Fruit fly (Drosophila melanogaster): Measurements from ENCODE around the gene CG33299.

DNA sequence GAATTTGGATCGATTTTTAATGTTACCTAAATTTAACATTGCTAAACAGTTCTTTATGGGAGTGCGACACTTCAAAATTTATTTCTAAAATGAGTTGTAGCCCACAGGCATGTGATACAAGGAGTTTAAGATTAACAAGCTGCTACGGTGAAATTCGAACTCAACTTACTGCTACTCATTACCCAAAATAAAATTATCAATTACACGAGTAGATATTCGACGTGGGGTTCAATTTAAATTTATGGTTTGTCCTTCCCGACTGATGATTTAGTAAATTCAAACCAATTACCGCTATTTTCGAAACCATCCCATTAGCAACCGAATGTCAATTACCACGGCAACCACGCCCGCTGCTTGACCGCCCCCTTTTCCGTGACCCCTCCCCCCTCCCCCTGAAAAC, 31.2 kb upstream of the CG33299 start, which contains the start of gene CG31882:
- TF ChIP-seq Dll (optimal IDR thresholded peaks at IDR 0.05): no peak
- no peak for TF ChIP-seq usp (GFP tag; optimal IDR thresholded peaks at IDR 0.05)
- TF ChIP-seq EcR (GFP tag; optimal IDR thresholded peaks at IDR 0.05): no peak
- no peak for TF ChIP-seq CG8478 (optimal IDR thresholded peaks at IDR 0.05)
- no peak for TF ChIP-seq psq (optimal IDR thresholded peaks at IDR 0.05)
- TF ChIP-seq pan (optimal IDR thresholded peaks at IDR 0.05): no peak
